Fruit fly (Drosophila melanogaster) whole organism, embryonic: ENCODE measurements around the gene zye.

Source experiments
- Ada2b ChIP-seq: fragments of 200-800 bp; sonication (Bioruptor generic); IDR thresholded peaks from 2 replicates; pipeline ENCODE4 v1.3.6; 2022; ENCODE audit warnings: missing biosample characterization, missing genetic modification characterization
- Asciz ChIP-seq: fragments of 200-800 bp; sonication (Bioruptor generic); optimal IDR thresholded peaks from 2 replicates; lab custom pipeline; 2017; ENCODE audit warnings: missing biosample characterization, mild to moderate bottlenecking, missing genetic modification characterization, missing genetic modification reagents
- CG10543 ChIP-seq: fragments of 200-800 bp; sonication (Bioruptor generic); optimal IDR thresholded peaks from 3 replicates; lab custom pipeline; 2017; ENCODE audit warnings: missing biosample characterization, mild to moderate bottlenecking, missing genetic modification characterization, moderate library complexity
- CG12659 ChIP-seq: fragments of 200-800 bp; sonication (Bioruptor generic); optimal IDR thresholded peaks from 3 replicates; lab custom pipeline; 2017; ENCODE audit warnings: mild to moderate bottlenecking, missing biosample characterization, missing genetic modification reagents, missing genetic modification characterization
- CG13287 ChIP-seq: fragments of 200-800 bp; sonication (Bioruptor generic); IDR thresholded peaks from 2 replicates; pipeline ENCODE4 v1.3.6; 2022; ENCODE audit warnings: missing biosample characterization, missing genetic modification characterization; ENCODE audit not compliant: partially characterized antibody
- CG14050 ChIP-seq: fragments of 200-800 bp; sonication (Bioruptor generic); IDR thresholded peaks from 3 replicates; pipeline ENCODE4 v1.3.6; 2022; ENCODE audit warnings: missing biosample characterization, missing genetic modification characterization
- CG14710 ChIP-seq: fragments of 200-800 bp; sonication (Bioruptor generic); optimal IDR thresholded peaks from 3 replicates; lab custom pipeline; 2019; ENCODE audit warnings: missing biosample characterization, mild to moderate bottlenecking, missing genetic modification characterization, moderate library complexity
- CG14860 ChIP-seq: fragments of 200-800 bp; sonication (Bioruptor generic); IDR thresholded peaks from 3 replicates; pipeline ENCODE4 v1.3.6; 2022; ENCODE audit warnings: missing biosample characterization, missing genetic modification characterization; ENCODE audit not compliant: partially characterized antibody
- CG17186 ChIP-seq: fragments of 200-800 bp; sonication (Bioruptor generic); optimal IDR thresholded peaks from 3 replicates; lab custom pipeline; 2017; ENCODE audit warnings: missing biosample characterization, missing genetic modification reagents, missing genetic modification characterization
- CG17829 ChIP-seq: fragments of 200-800 bp; optimal IDR thresholded peaks from 2 replicates; lab custom pipeline; 2019; ENCODE audit warnings: missing biosample characterization, mild to moderate bottlenecking, missing genetic modification characterization, moderate library complexity
- CG18764 ChIP-seq: fragments of 200-800 bp; sonication (Bioruptor generic); optimal IDR thresholded peaks from 3 replicates; lab custom pipeline; 2016; ENCODE audit warnings: missing biosample characterization, missing genetic modification characterization
- CG2120 ChIP-seq: fragments of 200-800 bp; sonication (Bioruptor generic); optimal IDR thresholded peaks from 3 replicates; lab custom pipeline; 2016; ENCODE audit warnings: missing biosample characterization, missing genetic modification characterization
- CG2199 ChIP-seq: fragments of 200-800 bp; sonication (Bioruptor generic); IDR thresholded peaks from 3 replicates; pipeline ENCODE4 v1.3.6; 2022; ENCODE audit warnings: missing biosample characterization, missing genetic modification characterization
- CG30020 ChIP-seq: fragments of 200-800 bp; optimal IDR thresholded peaks from 2 replicates; lab custom pipeline; 2019; ENCODE audit warnings: missing biosample characterization, mild to moderate bottlenecking, missing genetic modification characterization, moderate library complexity
- CG31441 ChIP-seq: fragments of 200-800 bp; sonication (Bioruptor generic); IDR thresholded peaks from 2 replicates; pipeline ENCODE4 v1.3.6; 2022; ENCODE audit warnings: missing biosample characterization, missing genetic modification characterization
- CG3726 ChIP-seq: fragments of 200-800 bp; sonication (Bioruptor generic); IDR thresholded peaks from 3 replicates; pipeline ENCODE4, ENCODE4 v1.3.6; 2022; ENCODE audit warnings: missing biosample characterization, missing genetic modification characterization
- CG42726 ChIP-seq: fragments of 200-800 bp; sonication (Bioruptor generic); IDR thresholded peaks from 2 replicates; pipeline ENCODE4 v1.3.6; 2022; ENCODE audit warnings: missing biosample characterization, missing genetic modification characterization; ENCODE audit not compliant: partially characterized antibody
- CG4617 ChIP-seq: fragments of 200-800 bp; sonication (Bioruptor generic); optimal IDR thresholded peaks from 3 replicates; lab custom pipeline; 2016; ENCODE audit warnings: missing biosample characterization, missing genetic modification characterization, borderline replicate concordance
- CG7786 ChIP-seq: fragments of 200-800 bp; sonication (Bioruptor generic); optimal IDR thresholded peaks from 2 replicates; lab custom pipeline; 2016; ENCODE audit warnings: missing biosample characterization, missing genetic modification characterization
- CG8388 ChIP-seq: fragments of 200-800 bp; sonication (Bioruptor generic); optimal IDR thresholded peaks from 2 replicates; lab custom pipeline; 2019; ENCODE audit warnings: missing biosample characterization, mild to moderate bottlenecking, missing genetic modification characterization, moderate library complexity
- CG9215 ChIP-seq: fragments of 200-800 bp; sonication (Bioruptor generic); IDR thresholded peaks from 2 replicates; pipeline ENCODE4 v1.3.6; 2022; ENCODE audit warnings: missing biosample characterization, missing genetic modification characterization
- CG9797 ChIP-seq: fragments of 200-800 bp; sonication (Bioruptor generic); optimal IDR thresholded peaks from 3 replicates; lab custom pipeline; 2018; ENCODE audit warnings: missing biosample characterization, mild to moderate bottlenecking, missing genetic modification characterization
- Dll ChIP-seq: fragments of 200-800 bp; sonication (Bioruptor generic); IDR thresholded peaks from 4 replicates; pipeline ENCODE4 v1.3.6; 2022; ENCODE audit warnings: missing biosample characterization, missing genetic modification characterization; ENCODE audit not compliant: partially characterized antibody
- Dref ChIP-seq: fragments of 200-800 bp; sonication (Bioruptor generic); IDR thresholded peaks from 2 replicates; pipeline ENCODE4 v1.3.6; 2022; ENCODE audit warnings: missing biosample characterization, missing genetic modification characterization
- Ets97D ChIP-seq: fragments of 200-800 bp; sonication (Bioruptor generic); optimal IDR thresholded peaks from 3 replicates; lab custom pipeline; 2016; ENCODE audit warnings: missing biosample characterization, missing genetic modification characterization
- Fer1 ChIP-seq: fragments of 200-800 bp; sonication (Bioruptor generic); optimal IDR thresholded peaks from 2 replicates; lab custom pipeline; 2017; ENCODE audit warnings: missing biosample characterization, mild to moderate bottlenecking, missing genetic modification characterization
- Fer2 ChIP-seq: fragments of 200-800 bp; sonication (Bioruptor generic); optimal IDR thresholded peaks from 2 replicates; lab custom pipeline; 2018; ENCODE audit warnings: missing biosample characterization, mild to moderate bottlenecking, missing genetic modification characterization, moderate library complexity
- Gug ChIP-seq: fragments of 200-800 bp; sonication (Bioruptor generic); IDR thresholded peaks from 4 replicates; pipeline ENCODE4 v1.3.6; 2022; ENCODE audit warnings: missing biosample characterization, missing genetic modification characterization
- HHEX ChIP-seq: fragments of 200-800 bp; sonication (Bioruptor generic); optimal IDR thresholded peaks from 3 replicates; lab custom pipeline; 2017; ENCODE audit warnings: missing biosample characterization, mild to moderate bottlenecking, missing genetic modification characterization, missing genetic modification reagents
- Hsf ChIP-seq: fragments of 200-800 bp; sonication (Bioruptor generic); optimal IDR thresholded peaks from 3 replicates; lab custom pipeline; 2016; ENCODE audit warnings: missing biosample characterization, missing genetic modification characterization
- Lhr ChIP-seq: fragments of 200-800 bp; sonication (Bioruptor generic); optimal IDR thresholded peaks from 3 replicates; lab custom pipeline; 2017; ENCODE audit warnings: mild to moderate bottlenecking, missing biosample characterization, missing genetic modification reagents, missing genetic modification characterization
- Med ChIP-seq: fragments of 200-800 bp; sonication (Bioruptor generic); peaks from one replicate; lab custom pipeline; 2016; ENCODE audit warnings: missing biosample characterization, missing genetic modification characterization, mild to moderate bottlenecking, inconsistent platforms, moderate library complexity
- Ptx1 ChIP-seq: fragments of 200-800 bp; sonication (Bioruptor generic); IDR thresholded peaks from 2 replicates; pipeline ENCODE4 v1.3.6; 2022; ENCODE audit warnings: missing biosample characterization, missing genetic modification characterization
- Rx ChIP-seq: fragments of 200-800 bp; sonication (Bioruptor generic); IDR thresholded peaks from 2 replicates; pipeline ENCODE4 v1.3.6; 2022; ENCODE audit warnings: missing biosample characterization, missing genetic modification characterization
- Sry-β ChIP-seq: fragments of 200-800 bp; sonication (Bioruptor generic); optimal IDR thresholded peaks from 2 replicates; lab custom pipeline; 2018; ENCODE audit warnings: missing biosample characterization, mild to moderate bottlenecking, missing genetic modification characterization, moderate library complexity
- Sry-δ ChIP-seq: fragments of 200-800 bp; sonication (Bioruptor generic); optimal IDR thresholded peaks from 2 replicates; lab custom pipeline; 2016; ENCODE audit warnings: missing biosample characterization, missing genetic modification characterization
- Stat92E ChIP-seq, 3 experiments: fragments of >200 bp in 2 of 3; fragments of 200-800 bp in 1 of 3; sonication (Bioruptor generic) in 1 of 3; optimal IDR thresholded peaks; 2 replicates each; lab custom pipeline; 2017 to 2019; ENCODE audit warnings: missing biosample characterization in 3 of 3, missing genetic modification characterization in 3 of 3, mild to moderate bottlenecking in 1 of 3, moderate library complexity in 1 of 3
- bbx ChIP-seq: fragments of 200-800 bp; sonication (Bioruptor generic); IDR thresholded peaks from 2 replicates; pipeline ENCODE4 v1.3.6; 2022; ENCODE audit warnings: missing biosample characterization, missing genetic modification characterization; ENCODE audit not compliant: partially characterized antibody
- dpn ChIP-seq, 2 experiments: fragments of 200-800 bp; sonication (Bioruptor generic); optimal IDR thresholded peaks; 3 replicates each; lab custom pipeline; 2016; ENCODE audit warnings: missing biosample characterization in 2 of 2, missing genetic modification characterization in 2 of 2
- fd102C ChIP-seq: fragments of 200-800 bp; sonication (Bioruptor generic); optimal IDR thresholded peaks from 2 replicates; lab custom pipeline; 2018; ENCODE audit warnings: missing biosample characterization, mild to moderate bottlenecking, missing genetic modification characterization, moderate library complexity
- kay ChIP-seq: fragments of 200-800 bp; sonication (Bioruptor generic); optimal IDR thresholded peaks from 2 replicates; lab custom pipeline; 2016; ENCODE audit warnings: missing biosample characterization, missing genetic modification characterization
- lbe ChIP-seq: fragments of 200-800 bp; sonication (Bioruptor generic); optimal IDR thresholded peaks from 2 replicates; lab custom pipeline; 2016; ENCODE audit warnings: missing biosample characterization, mild to moderate bottlenecking, missing genetic modification characterization
- nerfin-1 ChIP-seq: fragments of 200-800 bp; sonication (Bioruptor generic); optimal IDR thresholded peaks from 3 replicates; lab custom pipeline; 2019; ENCODE audit warnings: missing biosample characterization, mild to moderate bottlenecking, missing genetic modification characterization, moderate library complexity
- nmo ChIP-seq: fragments of 200-800 bp; sonication (Bioruptor generic); optimal IDR thresholded peaks from 2 replicates; lab custom pipeline; 2018; ENCODE audit warnings: missing biosample characterization, mild to moderate bottlenecking, missing genetic modification characterization, moderate library complexity
- oc ChIP-seq: fragments of 200-800 bp; sonication (Bioruptor generic); optimal IDR thresholded peaks from 2 replicates; lab custom pipeline; 2018; ENCODE audit warnings: missing biosample characterization, mild to moderate bottlenecking, missing genetic modification characterization, moderate library complexity
- pnt ChIP-seq: fragments of 200-800 bp; sonication (Bioruptor generic); optimal IDR thresholded peaks from 3 replicates; lab custom pipeline; 2016; ENCODE audit warnings: missing biosample characterization, missing genetic modification characterization
- rib ChIP-seq: fragments of 200-800 bp; sonication (Bioruptor generic); IDR thresholded peaks from 2 replicates; pipeline ENCODE4 v1.3.6; 2022; ENCODE audit warnings: missing biosample characterization, missing genetic modification characterization
- sens ChIP-seq: fragments of 200-800 bp; sonication (Bioruptor generic); peaks from one replicate; lab custom pipeline; 2016; ENCODE audit warnings: missing biosample characterization, missing genetic modification characterization
- sisA ChIP-seq: fragments of 200-800 bp; sonication (Bioruptor generic); IDR thresholded peaks from 2 replicates; pipeline ENCODE4 v1.3.6; 2022; ENCODE audit warnings: missing biosample characterization, missing genetic modification characterization
- sna ChIP-seq: fragments of 200-800 bp; sonication (Bioruptor generic); IDR thresholded peaks from 2 replicates; pipeline ENCODE4 v1.3.6; 2022; ENCODE audit warnings: missing biosample characterization, missing genetic modification characterization; ENCODE audit not compliant: partially characterized antibody
- tin ChIP-seq: fragments of 200-800 bp; sonication (Bioruptor generic); optimal IDR thresholded peaks from 3 replicates; lab custom pipeline; 2016; ENCODE audit warnings: missing biosample characterization, missing genetic modification characterization

The zye gene

DNA sequence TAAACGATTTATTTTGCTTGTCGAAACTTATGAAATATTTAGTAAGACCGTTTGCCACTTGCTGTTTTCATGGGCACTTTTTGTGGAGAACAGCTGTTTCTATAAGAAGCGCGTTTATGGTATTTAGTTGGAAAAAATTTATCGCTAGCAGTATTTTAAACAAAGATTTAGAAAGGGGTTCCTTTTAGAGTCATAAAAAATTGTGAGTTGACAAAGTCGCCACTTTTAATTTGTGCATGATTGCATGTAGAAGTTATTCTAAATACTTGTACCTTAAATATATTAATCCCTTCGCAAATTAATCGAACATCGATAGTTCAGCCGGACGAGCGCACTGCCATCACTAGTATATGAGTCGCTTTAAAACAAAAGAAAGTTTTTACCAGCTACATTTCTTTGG is 18.9 kb downstream of the zye start, which contains the start of the genes Las and Psn (continued):
- TF ChIP-seq Sry-δ (GFP tag; lab: Kevin White, UChicago) (peak; percentile 89), CG17186 (GFP tag; lab: Kevin White, UChicago) (peak; percentile 62), CG30020 (tag; lab: Kevin White, UChicago) (peak; percentile 58), sna (GFP tag; lab: Robert Waterston, UW) (peak; percentile 62; the same call in 1 of the 2 replicates), CG14710 (tag; lab: Kevin White, UChicago) (peak; percentile 70), CG12659 (peak; percentile 56), CG9797 (GFP tag; lab: Kevin White, UChicago) (peak; percentile 65), CG14050 (GFP tag; lab: Robert Waterston, UW) (no peak), Med (GFP tag; lab: Kevin White, UChicago) (peak; percentile 90), rib (no peak), Dll (GFP tag; lab: Robert Waterston, UW) (peak; percentile 84), CG13287 (GFP tag; lab: Robert Waterston, UW) (peak; percentile 82), Hsf (GFP tag; lab: Kevin White, UChicago) (peak; percentile 18), CG17829 (tag; lab: Kevin White, UChicago) (peak; percentile 43), oc (peak; percentile 20), lbe (peak; percentile 61), dpn (GFP tag; optimal IDR thresholded peaks at IDR 0.05; lab: Kevin White, UChicago) (peak in 1 of 2 experiments; percentile 19), bbx (GFP tag; lab: Robert Waterston, UW) (0 out of 2 replicates have a peak, but pooled peaks have one; percentile 16), Dref (GFP tag; lab: Robert Waterston, UW) (peak; percentile 63), Lhr (peak; percentile 9), CG2120 (peak; percentile 52), Fer1 (peak; percentile 3), CG4617 (GFP tag; lab: Kevin White, UChicago) (peak; percentile 51), CG14860 (GFP tag; lab: Robert Waterston, UW) (peak; percentile 50; the same call in 2 of the 3 replicates), kay (GFP tag; lab: Kevin White, UChicago) (peak; percentile 29), sens (peak; percentile 88), CG18764 (GFP tag; lab: Kevin White, UChicago) (no peak), nmo (GFP tag; lab: Kevin White, UChicago) (peak; percentile 48), tin (GFP tag; lab: Kevin White, UChicago) (peak; percentile 9), nerfin-1 (tag; lab: Kevin White, UChicago) (no peak), Asciz (no peak), CG9215 (GFP tag; lab: Robert Waterston, UW) (no peak)

DNA sequence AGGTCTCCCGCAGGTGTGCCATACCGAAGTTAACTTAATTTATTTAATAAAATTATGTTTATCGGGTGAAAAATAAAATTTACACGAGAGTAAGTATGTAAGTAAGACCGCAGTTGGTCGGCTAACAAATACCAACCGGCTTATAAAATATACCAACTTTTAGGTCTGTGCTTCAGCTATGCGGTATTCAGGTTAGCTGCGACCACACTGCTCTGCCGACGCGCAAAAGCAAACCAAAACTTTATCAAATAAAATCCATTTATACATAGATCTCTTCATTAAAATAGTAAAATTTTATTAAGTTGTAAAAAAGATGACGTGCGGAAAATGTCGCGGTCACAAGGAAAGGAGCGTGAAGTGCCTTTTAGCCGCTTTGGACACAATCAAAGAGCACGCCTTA is 22.7 kb downstream of the zye start, which contains the start of the genes mRpL15 and CtIP:
Gene mRpL15 (minus strand): TSS at position 141 of the 400 bp plus-strand sequence.
Gene CtIP (plus strand): TSS at position 182 of the 400 bp plus-strand sequence.
- no peak for TF ChIP-seq Rx (GFP tag; lab: Robert Waterston, UW)
- no peak for TF ChIP-seq Stat92E (GFP tag; optimal IDR thresholded peaks at IDR 0.05; lab: Kevin White, UChicago)
- TF ChIP-seq CG9797 (GFP tag; lab: Kevin White, UChicago) = peak; percentile 83
- no peak for TF ChIP-seq CG10543
- TF ChIP-seq CG8388 (GFP tag; lab: Kevin White, UChicago) = no peak
- no peak for TF ChIP-seq CG31441 (GFP tag; lab: Robert Waterston, UW)
- TF ChIP-seq CG2199 = no peak
- TF ChIP-seq Ptx1 (GFP tag; lab: Robert Waterston, UW) = no peak
- no peak for TF ChIP-seq CG3726 (GFP tag; lab: Robert Waterston, UW)
- TF ChIP-seq Fer2 (tag; lab: Kevin White, UChicago) = no peak
- TF ChIP-seq Ada2b (GFP tag; lab: Robert Waterston, UW) = no peak
- no peak for TF ChIP-seq CG7786
- TF ChIP-seq Ets97D (GFP tag; lab: Kevin White, UChicago) = peak; percentile 38
- no peak for TF ChIP-seq fd102C
- no peak for TF ChIP-seq Fer1
- TF ChIP-seq Sry-β (GFP tag; lab: Kevin White, UChicago) = no peak
- no peak for TF ChIP-seq Gug (GFP tag; lab: Robert Waterston, UW)
- TF ChIP-seq sisA (GFP tag; lab: Robert Waterston, UW) = no peak
- TF ChIP-seq pnt (GFP tag; lab: Kevin White, UChicago) = no peak
- TF ChIP-seq HHEX = no peak
- TF ChIP-seq CG42726 (GFP tag; lab: Robert Waterston, UW) = no peak
